Worm (Caenorhabditis elegans): ENCODE data around the gene M02H5.8.

The M02H5.8 gene

DNA sequence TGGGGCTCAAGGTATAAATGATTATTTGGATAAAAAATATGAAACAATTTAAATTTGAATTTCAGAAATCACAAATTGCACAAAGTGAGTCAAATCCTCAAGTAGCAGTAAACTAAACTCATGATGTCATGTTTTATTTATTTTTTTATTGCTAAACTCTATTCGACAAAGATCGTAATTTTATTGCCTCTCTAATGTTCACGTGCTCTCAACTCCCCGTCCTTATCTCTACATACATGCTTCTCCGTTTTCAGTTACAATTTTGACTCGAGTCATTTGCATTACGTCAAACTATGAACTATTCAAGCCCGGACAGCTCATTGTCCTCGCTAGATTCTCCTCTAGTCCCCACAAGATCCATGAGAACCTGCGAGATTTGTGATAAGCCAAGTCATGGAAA is 24.7 kb downstream of the M02H5.8 start, which contains the start of gene nhr-99 (continued):
- no peak for TF ChIP-seq aha-1 (tag)
- no peak for TF ChIP-seq nhr-10 (tag; optimal IDR thresholded peaks at IDR 0.05)
- no peak for TF ChIP-seq Y105C5A.15 (GFP tag; IDR thresholded peaks at IDR 0.05)
- no peak for TF ChIP-seq daf-12 (tag; optimal IDR thresholded peaks at IDR 0.05)
- no peak for TF ChIP-seq attf-4 (tag; optimal IDR thresholded peaks at IDR 0.05)
- TF ChIP-seq dmd-9 (GFP tag; IDR thresholded peaks at IDR 0.05) = no peak
- TF ChIP-seq jun-1 (tag; optimal IDR thresholded peaks at IDR 0.05) = no peak
- TF ChIP-seq madf-5 (GFP tag; IDR thresholded peaks at IDR 0.05) = no peak
- no peak for TF ChIP-seq nhr-102 (tag; optimal IDR thresholded peaks at IDR 0.05)
- no peak for TF ChIP-seq skn-1 (tag; optimal IDR thresholded peaks at IDR 0.05)
- no peak for TF ChIP-seq aly-2 (tag; optimal IDR thresholded peaks at IDR 0.05)
- no peak for TF ChIP-seq nhr-48 (tag; optimal IDR thresholded peaks at IDR 0.05)
- no peak for TF ChIP-seq ztf-7 (tag; optimal IDR thresholded peaks at IDR 0.05)
- TF ChIP-seq ceh-82 (tag; optimal IDR thresholded peaks at IDR 0.05) = no peak
- TF ChIP-seq mdt-29 (GFP tag; IDR thresholded peaks at IDR 0.05) = no peak
- TF ChIP-seq dmd-8 (GFP tag; IDR thresholded peaks at IDR 0.05) = no peak
- no peak for TF ChIP-seq F37D6.2 (tag; optimal IDR thresholded peaks at IDR 0.05)
- TF ChIP-seq lir-3 (tag; optimal IDR thresholded peaks at IDR 0.05) = no peak
- no peak for TF ChIP-seq ceh-20 (GFP tag; IDR thresholded peaks at IDR 0.05)
- TF ChIP-seq spr-1 (tag; optimal IDR thresholded peaks at IDR 0.05) = no peak
- no peak for TF ChIP-seq cey-2 (tag; optimal IDR thresholded peaks at IDR 0.05; ENCODE audit: borderline replicate concordance, insufficient read depth)
- no peak for TF ChIP-seq snpc-1.2 (GFP tag; IDR thresholded peaks at IDR 0.05)
- peak; percentile 27 for TF ChIP-seq mxl-3 (GFP tag; optimal IDR thresholded peaks at IDR 0.05)
- peak; percentile 80 for TF ChIP-seq nhr-28 (tag; optimal IDR thresholded peaks at IDR 0.05)
- no peak for TF ChIP-seq ama-1 (optimal IDR thresholded peaks at IDR 0.05)
- no peak for TF ChIP-seq lin-13 (GFP tag; optimal IDR thresholded peaks at IDR 0.05)
- no peak for TF ChIP-seq snpc-4 (tag; optimal IDR thresholded peaks at IDR 0.05)
- TF ChIP-seq ceh-28 (tag; optimal IDR thresholded peaks at IDR 0.05) = no peak
- TF ChIP-seq gei-8 (GFP tag; optimal IDR thresholded peaks at IDR 0.05) = no peak
- no peak for TF ChIP-seq mes-2 (tag; optimal IDR thresholded peaks at IDR 0.05; ENCODE audit: poor library complexity, severe bottlenecking)
- TF ChIP-seq php-3 (GFP tag; IDR thresholded peaks at IDR 0.05) = peak; percentile 94
- no peak for TF ChIP-seq rbr-2 (tag; optimal IDR thresholded peaks at IDR 0.05)
- no peak for TF ChIP-seq ces-1 (GFP tag; optimal IDR thresholded peaks at IDR 0.05)
- no peak for TF ChIP-seq Y75B8A.6 (GFP tag; IDR thresholded peaks at IDR 0.05)
- TF ChIP-seq sdz-12 (GFP tag; optimal IDR thresholded peaks at IDR 0.05) = no peak
- no peak for TF ChIP-seq ceh-32 (tag; optimal IDR thresholded peaks at IDR 0.05; ENCODE audit: poor library complexity)
- no peak for TF ChIP-seq mxl-2 (GFP tag; conservative IDR thresholded peaks at IDR 0.05)
- no peak for TF ChIP-seq hif-1 (tag; optimal IDR thresholded peaks at IDR 0.05)
- TF ChIP-seq nhr-77 (tag; optimal IDR thresholded peaks at IDR 0.05) = peak; percentile 47
- peak; percentile 79 for TF ChIP-seq dmd-6 (GFP tag; IDR thresholded peaks at IDR 0.05)
- TF ChIP-seq nhr-76 (tag; optimal IDR thresholded peaks at IDR 0.05) = no peak
- TF ChIP-seq R02D3.7 (tag; optimal IDR thresholded peaks at IDR 0.05) = no peak
- TF ChIP-seq daf-8 (GFP tag; IDR thresholded peaks at IDR 0.05) = no peak
- TF ChIP-seq lin-29 (GFP tag; IDR thresholded peaks at IDR 0.05) = no peak
- TF ChIP-seq nhr-237 (tag; optimal IDR thresholded peaks at IDR 0.05) = no peak
- TF ChIP-seq hmg-1.1 (GFP tag; IDR thresholded peaks at IDR 0.05) = no peak
- TF ChIP-seq ZK337.2 (GFP tag; IDR thresholded peaks at IDR 0.05) = no peak
- no peak for TF ChIP-seq spr-3 (GFP tag; optimal IDR thresholded peaks at IDR 0.05)
- TF ChIP-seq zip-11 (GFP tag; IDR thresholded peaks at IDR 0.05) = no peak
- no peak for TF ChIP-seq mep-1 (tag; optimal IDR thresholded peaks at IDR 0.05)
- no peak for TF ChIP-seq zip-2 (tag; optimal IDR thresholded peaks at IDR 0.05)

Data from whole organism, L4 larva.